Worm (Caenorhabditis elegans) whole organism, L4 larva: ENCODE measurements around the gene syx-2.

ENCODE experiments used
- ama-1 ChIP-seq: fragments of 150-350 bp; optimal IDR thresholded peaks from 2 replicates; lab custom pipeline; 2014; ENCODE audit warnings: inconsistent platforms, mixed read lengths
- egl-27 ChIP-seq: sonication (generic microtip); optimal IDR thresholded peaks from 3 replicates; lab custom pipeline; 2017; ENCODE audit warnings: missing biosample characterization, missing genetic modification reagents, missing genetic modification characterization

- TF ChIP-seq egl-27 (no peak), ama-1 (lab: Kevin White, UChicago) (no peak)
These were observed 1.5 kb upstream of the syx-2 start for ce11 chrX:13958451-13958850.
